Fruit fly (Drosophila melanogaster): Measurements from ENCODE around the gene beta-Man.
A peak's percentile ranks its signal among the peaks of the same experiment; 100 is the strongest.

dm6 chr3R:4229137-4229764 lies 32.2 kb downstream of the beta-Man start, which contains the start of gene DhpD:
- no peak for TF ChIP-seq fkh (GFP tag; optimal IDR thresholded peaks at IDR 0.05)
- TF ChIP-seq Hr39 (GFP tag; optimal IDR thresholded peaks at IDR 0.05), result peak; percentile 85
- peak; percentile 32 for TF ChIP-seq Lpt (GFP tag; optimal IDR thresholded peaks at IDR 0.05)

Data from whole organism, prepupa.